Worm (Caenorhabditis elegans): ENCODE data around the gene F43C11.11.

ce11 chrII:2332220-2332619 is 31.4 kb downstream of the F43C11.11 start, which contains the start of gene F43C11.8:
- TF ChIP-seq nhr-76 (tag; optimal IDR thresholded peaks at IDR 0.05) (no peak), skn-1 (tag; optimal IDR thresholded peaks at IDR 0.05) (no peak), nhr-28 (tag; optimal IDR thresholded peaks at IDR 0.05) (no peak), nhr-11 (tag; optimal IDR thresholded peaks at IDR 0.05) (no peak), dmd-6 (GFP tag; IDR thresholded peaks at IDR 0.05) (no peak)
